Worm (Caenorhabditis elegans): ENCODE data around the gene C54E10.11.

The C54E10.11 gene

ce11 chrV:18780605-18781004 lies 21.4 kb downstream of the C54E10.11 start:
- no peak for TF ChIP-seq ceh-83 (GFP tag; optimal IDR thresholded peaks at IDR 0.05)
- no peak for TF ChIP-seq pha-4 (tag; optimal IDR thresholded peaks at IDR 0.05)

- TF ChIP-seq nhr-76 (tag; optimal IDR thresholded peaks at IDR 0.05) (no peak), elt-3 (tag; optimal IDR thresholded peaks at IDR 0.05) (no peak), bed-3 (GFP tag; optimal IDR thresholded peaks at IDR 0.05) (no peak), ces-1 (GFP tag; optimal IDR thresholded peaks at IDR 0.05) (no peak), pha-4 (tag; optimal IDR thresholded peaks at IDR 0.05) (no peak), M03D4.4 (tag; optimal IDR thresholded peaks at IDR 0.05) (no peak), unc-120 (tag; optimal IDR thresholded peaks at IDR 0.05; ENCODE audit: poor library complexity, severe bottlenecking) (no peak), drap-1 (GFP tag; optimal IDR thresholded peaks at IDR 0.05) (no peak), mep-1 (tag; optimal IDR thresholded peaks at IDR 0.05) (no peak), mls-2 (tag; optimal IDR thresholded peaks at IDR 0.05) (no peak), unc-62 (GFP tag; optimal IDR thresholded peaks at IDR 0.05) (no peak)
These were observed 25.7 kb downstream of the C54E10.11 start, which contains the start of gene Y17D7B.4 for ce11 chrV:18776245-18776737. Y17D7B.4 (minus strand) TSS chrV:18776687.

- no peak for TF ChIP-seq nhr-76 (tag; optimal IDR thresholded peaks at IDR 0.05)
- no peak for TF ChIP-seq lin-13 (tag; optimal IDR thresholded peaks at IDR 0.05)
- no peak for TF ChIP-seq cnd-1 (tag; optimal IDR thresholded peaks at IDR 0.05)
- TF ChIP-seq lin-32 (GFP tag; optimal IDR thresholded peaks at IDR 0.05): no peak
- no peak for TF ChIP-seq ceh-83 (GFP tag; optimal IDR thresholded peaks at IDR 0.05)
- TF ChIP-seq sem-2 (GFP tag; optimal IDR thresholded peaks at IDR 0.05): no peak
- TF ChIP-seq unc-62 (GFP tag; optimal IDR thresholded peaks at IDR 0.05): no peak
- no peak for TF ChIP-seq mep-1 (tag; optimal IDR thresholded peaks at IDR 0.05)
- no peak for TF ChIP-seq ceh-39 (tag; optimal IDR thresholded peaks at IDR 0.05)
These were observed 29.2 kb downstream of the C54E10.11 start, which contains the start of gene clec-257 for ce11 chrV:18772761-18773160. clec-257 (plus strand) TSS chrV:18773061.

ce11 chrV:18771804-18772386 lies 30.1 kb downstream of the C54E10.11 start:
- TF ChIP-seq unc-39 (tag; optimal IDR thresholded peaks at IDR 0.05) (no peak), elt-1 (tag; optimal IDR thresholded peaks at IDR 0.05; ENCODE audit: borderline replicate concordance, insufficient read depth) (no peak), unc-62 (GFP tag; optimal IDR thresholded peaks at IDR 0.05) (no peak), nhr-12 (tag; optimal IDR thresholded peaks at IDR 0.05) (no peak), lin-13 (tag; optimal IDR thresholded peaks at IDR 0.05) (no peak), nhr-237 (tag; optimal IDR thresholded peaks at IDR 0.05) (no peak), ceh-39 (tag; optimal IDR thresholded peaks at IDR 0.05) (no peak), ztf-11 (tag; optimal IDR thresholded peaks at IDR 0.05) (no peak), ces-1 (GFP tag; optimal IDR thresholded peaks at IDR 0.05) (no peak), nhr-28 (tag; optimal IDR thresholded peaks at IDR 0.05) (no peak), tbx-8 (GFP tag; optimal IDR thresholded peaks at IDR 0.05) (no peak), M03D4.4 (tag; optimal IDR thresholded peaks at IDR 0.05) (no peak), ceh-83 (GFP tag; optimal IDR thresholded peaks at IDR 0.05) (no peak), nhr-2 (tag; optimal IDR thresholded peaks at IDR 0.05) (no peak), mep-1 (tag; optimal IDR thresholded peaks at IDR 0.05) (no peak)

- TF ChIP-seq ceh-43 (GFP tag; optimal IDR thresholded peaks at IDR 0.05) (no peak), unc-120 (tag; optimal IDR thresholded peaks at IDR 0.05; ENCODE audit: poor library complexity, severe bottlenecking) (no peak), pha-4 (tag; optimal IDR thresholded peaks at IDR 0.05) (no peak), unc-62 (GFP tag; optimal IDR thresholded peaks at IDR 0.05) (no peak), ham-2 (GFP tag; optimal IDR thresholded peaks at IDR 0.05) (no peak), ces-1 (GFP tag; optimal IDR thresholded peaks at IDR 0.05) (no peak), zip-8 (tag; optimal IDR thresholded peaks at IDR 0.05) (no peak), ztf-11 (tag; optimal IDR thresholded peaks at IDR 0.05) (no peak), hlh-1 (tag; optimal IDR thresholded peaks at IDR 0.05) (no peak), elt-3 (tag; optimal IDR thresholded peaks at IDR 0.05) (no peak), lsy-2 (tag; optimal IDR thresholded peaks at IDR 0.05) (no peak), mab-5 (tag; optimal IDR thresholded peaks at IDR 0.05) (no peak), cnd-1 (tag; optimal IDR thresholded peaks at IDR 0.05) (no peak), ceh-83 (GFP tag; optimal IDR thresholded peaks at IDR 0.05) (no peak)
These were observed 30.6 kb downstream of the C54E10.11 start, which contains the start of gene clec-256 for ce11 chrV:18771390-18771789. clec-256 (plus strand) TSS chrV:18771690.
